Fruit fly (Drosophila melanogaster): Measurements from ENCODE around the gene Nprl3.

dm6 chr3L:13982516-13982915 is 19.2 kb downstream of the Nprl3 start:
- TF ChIP-seq psq (optimal IDR thresholded peaks at IDR 0.05) = no peak
- TF ChIP-seq CG8478 (optimal IDR thresholded peaks at IDR 0.05) = no peak
- no peak for TF ChIP-seq usp (GFP tag; optimal IDR thresholded peaks at IDR 0.05)
- no peak for TF ChIP-seq Dll (optimal IDR thresholded peaks at IDR 0.05)

Data from whole organism.